Worm (Caenorhabditis elegans) whole organism, L4/young adult: ENCODE measurements around the gene lbp-7.

Experiments used
- W03F9.2 ChIP-seq: fragments of 150-350 bp; optimal IDR thresholded peaks from 2 replicates; lab custom pipeline; 2014; ENCODE audit warnings: missing biosample characterization, missing genetic modification characterization
- him-1 ChIP-seq: sonication (generic microtip); optimal IDR thresholded peaks from 2 replicates; lab custom pipeline; 2016; ENCODE audit warnings: missing genotype, missing genetic modification reagents, missing genetic modification characterization, missing compliant biosample characterization

DNA sequence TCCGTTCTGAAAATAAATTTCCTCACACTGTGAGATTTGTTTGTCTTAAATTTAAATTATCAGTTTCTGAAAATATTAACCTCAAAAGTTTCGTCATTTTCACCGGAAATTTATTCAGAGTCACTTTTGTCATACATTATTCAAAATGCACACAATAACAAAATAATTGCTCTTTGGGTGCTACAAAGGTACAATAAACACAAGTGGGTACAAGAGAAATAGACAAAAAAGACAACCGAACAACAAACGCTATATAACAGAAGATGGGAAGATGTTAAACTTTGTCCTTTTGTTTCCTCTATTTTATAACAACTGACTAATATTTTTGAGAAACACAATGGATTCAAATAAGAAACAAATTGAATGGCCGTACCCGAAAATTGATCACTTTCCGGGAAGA, 9.8 kb upstream of the lbp-7 start:
- TF ChIP-seq him-1 (tag; lab: Kevin White, UChicago) (no peak), W03F9.2 (tag; lab: Kevin White, UChicago) (no peak)
